Worm (Caenorhabditis elegans) whole organism, dauer: ENCODE data around the gene srt-22.

ENCODE experiments used
- unc-62 ChIP-seq: sonication (generic microtip); optimal IDR thresholded peaks from 2 replicates; lab custom pipeline; 2017; ENCODE audit warnings: missing biosample characterization, missing genetic modification reagents, missing genetic modification characterization

srt-22 gene

DNA sequence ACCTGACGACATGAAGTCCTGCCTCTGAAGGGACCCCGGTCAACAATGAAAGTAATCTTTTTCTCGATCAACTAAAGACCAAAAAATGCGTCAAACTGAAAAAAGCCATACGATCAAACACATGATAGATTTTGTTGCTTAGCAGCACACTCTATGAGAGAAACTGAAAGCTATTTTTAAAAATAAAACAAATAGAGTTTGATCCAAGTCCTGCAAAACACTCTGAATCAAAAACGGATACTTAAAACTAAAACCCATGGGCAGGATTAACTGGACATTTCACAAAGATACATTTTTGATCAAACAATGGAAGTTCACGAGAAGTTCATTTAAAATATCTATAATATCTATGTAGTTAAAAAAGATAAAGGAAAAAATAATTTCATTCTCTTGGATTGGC lies 48.3 kb downstream of the srt-22 start, which contains the start of gene T10H4.13:
Gene T10H4.13 (minus strand): TSS at position 101 of the 400 bp plus-strand sequence.
- no peak for TF ChIP-seq unc-62 (GFP tag; lab: Kevin White, UChicago)

DNA sequence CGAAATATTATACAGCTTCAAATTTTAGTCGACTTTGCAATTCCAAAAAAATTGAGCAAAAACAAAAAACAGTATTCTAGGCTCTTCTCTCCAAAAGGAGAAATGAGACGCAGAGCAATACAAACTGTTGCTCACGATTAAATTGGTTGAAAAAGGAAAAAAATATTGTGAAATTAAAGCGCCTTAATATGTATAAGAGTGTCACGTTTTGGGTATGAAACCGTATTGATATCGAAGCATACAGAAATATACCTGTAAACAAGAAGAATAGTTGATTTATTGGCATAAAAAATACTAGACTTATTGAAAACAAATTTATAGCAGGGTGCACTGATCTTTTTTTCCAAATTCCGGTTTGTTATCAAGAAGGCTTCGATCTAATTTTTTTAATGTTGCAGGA lies 49.9 kb downstream of the srt-22 start, which contains the start of gene M01B2.13:
Gene M01B2.13 (minus strand): TSS at position 101 of the 400 bp plus-strand sequence.
- no peak for TF ChIP-seq unc-62 (GFP tag; lab: Kevin White, UChicago)
